Fruit fly (Drosophila melanogaster) whole organism, prepupa: ENCODE data around the gene ORMDL.

Experiments used
- Blimp-1 ChIP-seq: fragments of 200-800 bp; sonication (Bioruptor generic); optimal IDR thresholded peaks from 3 replicates; lab custom pipeline; 2017; ENCODE audit warnings: missing biosample characterization, missing genetic modification characterization, mild to moderate bottlenecking, moderate library complexity, missing genetic modification reagents
- CG10631 ChIP-seq: fragments of 200-800 bp; sonication (Bioruptor generic); optimal IDR thresholded peaks from 2 replicates; lab custom pipeline; 2016; ENCODE audit warnings: missing biosample characterization, missing genetic modification characterization
- CG10669 ChIP-seq: fragments of 200-800 bp; sonication (Bioruptor generic); optimal IDR thresholded peaks from 3 replicates; lab custom pipeline; 2018; ENCODE audit warnings: missing biosample characterization, mild to moderate bottlenecking, missing genetic modification characterization, moderate library complexity
- CG11294 ChIP-seq: fragments of 200-800 bp; sonication (Bioruptor generic); IDR thresholded peaks from 2 replicates; pipeline ENCODE4 v1.3.6; 2022; ENCODE audit warnings: missing biosample characterization, missing genetic modification characterization
- CG11902 ChIP-seq: fragments of 200-800 bp; sonication (Bioruptor generic); optimal IDR thresholded peaks from 3 replicates; lab custom pipeline; 2016; ENCODE audit warnings: missing biosample characterization, missing genetic modification characterization
- CG15336 ChIP-seq: fragments of 200-800 bp; sonication (Bioruptor generic); IDR thresholded peaks from 2 replicates; pipeline ENCODE4 v1.3.6; 2022; ENCODE audit warnings: missing biosample characterization, missing genetic modification characterization
- CG1621 ChIP-seq: fragments of 200-800 bp; sonication (Bioruptor generic); optimal IDR thresholded peaks from 3 replicates; lab custom pipeline; 2018; ENCODE audit warnings: missing biosample characterization, mild to moderate bottlenecking, missing genetic modification characterization
- CG16779 ChIP-seq: fragments of 200-800 bp; sonication (Bioruptor generic); optimal IDR thresholded peaks from 3 replicates; lab custom pipeline; 2017; ENCODE audit warnings: missing biosample characterization, mild to moderate bottlenecking, missing genetic modification characterization
- CG31627 ChIP-seq: fragments of 200-800 bp; sonication (Bioruptor generic); optimal IDR thresholded peaks from 3 replicates; lab custom pipeline; 2016; ENCODE audit warnings: missing biosample characterization, missing genetic modification characterization
- CG34406 ChIP-seq: fragments of 200-800 bp; sonication (Bioruptor generic); optimal IDR thresholded peaks from 3 replicates; lab custom pipeline; 2016; ENCODE audit warnings: missing biosample characterization, missing genetic modification characterization
- CG6163 ChIP-seq: fragments of 200-800 bp; sonication (Bioruptor generic); IDR thresholded peaks from 3 replicates; pipeline ENCODE4 v1.3.6; 2022; ENCODE audit warnings: missing biosample characterization, missing genetic modification characterization
- CG6792 ChIP-seq: fragments of 200-800 bp; sonication (Bioruptor generic); optimal IDR thresholded peaks from 3 replicates; lab custom pipeline; 2016; ENCODE audit warnings: missing biosample characterization, missing genetic modification characterization
- CG6808 ChIP-seq: fragments of 200-800 bp; sonication (Bioruptor generic); optimal IDR thresholded peaks from 3 replicates; lab custom pipeline; 2017; ENCODE audit warnings: missing biosample characterization, missing genetic modification characterization, mild to moderate bottlenecking, moderate library complexity, missing genetic modification reagents
- CG6854 ChIP-seq: fragments of 200-800 bp; sonication (Bioruptor generic); optimal IDR thresholded peaks from 2 replicates; lab custom pipeline; 2017; ENCODE audit warnings: missing biosample characterization, mild to moderate bottlenecking, missing genetic modification characterization
- CG8119 ChIP-seq: fragments of 200-800 bp; sonication (Bioruptor generic); IDR thresholded peaks from 3 replicates; pipeline ENCODE4 v1.3.6; 2022; ENCODE audit warnings: missing biosample characterization, missing genetic modification characterization
- CG8319 ChIP-seq: fragments of 200-800 bp; sonication (Bioruptor generic); optimal IDR thresholded peaks from 3 replicates; lab custom pipeline; 2016; ENCODE audit warnings: missing biosample characterization, missing genetic modification characterization
- CG8632 ChIP-seq: fragments of 200-800 bp; sonication (Bioruptor generic); optimal IDR thresholded peaks from 3 replicates; lab custom pipeline; 2016; ENCODE audit warnings: missing biosample characterization, missing genetic modification characterization
- Eip75B ChIP-seq: fragments of 200-800 bp; sonication (Bioruptor generic); optimal IDR thresholded peaks from 3 replicates; lab custom pipeline; 2016; ENCODE audit warnings: missing biosample characterization, missing genetic modification characterization
- Eip78C ChIP-seq: fragments of 200-800 bp; sonication (Bioruptor generic); peaks from one replicate; lab custom pipeline; 2016; ENCODE audit warnings: missing biosample characterization, missing genetic modification characterization
- Eip93F ChIP-seq: fragments of 200-800 bp; sonication (Bioruptor generic); optimal IDR thresholded peaks from 2 replicates; lab custom pipeline; 2016; ENCODE audit warnings: missing biosample characterization, mild to moderate bottlenecking, missing genetic modification characterization
- Ets96B ChIP-seq: fragments of 200-800 bp; optimal IDR thresholded peaks from 2 replicates; lab custom pipeline; 2019; ENCODE audit warnings: missing biosample characterization, mild to moderate bottlenecking, missing genetic modification characterization, moderate library complexity
- Lpt ChIP-seq: fragments of 200-800 bp; sonication (Bioruptor generic); optimal IDR thresholded peaks from 3 replicates; lab custom pipeline; 2016; ENCODE audit warnings: missing biosample characterization, missing genetic modification characterization
- Met ChIP-seq: fragments of 200-800 bp; sonication (Bioruptor generic); optimal IDR thresholded peaks from 3 replicates; lab custom pipeline; 2016; ENCODE audit warnings: missing biosample characterization, missing genetic modification characterization
- OdsH ChIP-seq: fragments of 200-800 bp; sonication (Bioruptor generic); optimal IDR thresholded peaks from 3 replicates; lab custom pipeline; 2016; ENCODE audit warnings: missing biosample characterization, missing genetic modification characterization
- Sox102F ChIP-seq: fragments of 200-800 bp; sonication (Bioruptor generic); optimal IDR thresholded peaks from 2 replicates; lab custom pipeline; 2016; ENCODE audit warnings: missing biosample characterization, mild to moderate bottlenecking, missing genetic modification characterization
- Sox15 ChIP-seq: fragments of 200-800 bp; sonication (Bioruptor generic); optimal IDR thresholded peaks from 3 replicates; lab custom pipeline; 2016; ENCODE audit warnings: missing biosample characterization, missing genetic modification characterization
- achi ChIP-seq: fragments of 200-800 bp; sonication (Bioruptor generic); optimal IDR thresholded peaks from 3 replicates; lab custom pipeline; 2016; ENCODE audit warnings: missing biosample characterization, missing genetic modification characterization
- acj6 ChIP-seq: fragments of 200-800 bp; sonication (Bioruptor generic); optimal IDR thresholded peaks from 3 replicates; lab custom pipeline; 2016; ENCODE audit warnings: missing biosample characterization, missing genetic modification characterization
- dsx ChIP-seq: fragments of 200-800 bp; optimal IDR thresholded peaks from 3 replicates; lab custom pipeline; 2019; ENCODE audit warnings: missing biosample characterization, mild to moderate bottlenecking, missing genetic modification characterization, moderate library complexity; ENCODE audit not compliant: poor library complexity, severe bottlenecking
- eg ChIP-seq: fragments of 200-800 bp; sonication (Bioruptor generic); IDR thresholded peaks from 3 replicates; pipeline ENCODE4 v1.3.6; 2022; ENCODE audit warnings: missing biosample characterization, missing genetic modification characterization
- esn ChIP-seq: fragments of 200-800 bp; sonication (Bioruptor generic); optimal IDR thresholded peaks from 2 replicates; lab custom pipeline; 2016; ENCODE audit warnings: missing biosample characterization, mild to moderate bottlenecking, missing genetic modification characterization, moderate library complexity
- fd59A ChIP-seq: fragments of 200-800 bp; sonication (Bioruptor generic); optimal IDR thresholded peaks from 2 replicates; lab custom pipeline; 2017; ENCODE audit warnings: missing biosample characterization, mild to moderate bottlenecking, missing genetic modification characterization, missing genetic modification reagents
- fkh ChIP-seq: fragments of 200-800 bp; sonication (Bioruptor generic); optimal IDR thresholded peaks from 3 replicates; lab custom pipeline; 2017; ENCODE audit warnings: missing biosample characterization, mild to moderate bottlenecking, missing genetic modification characterization, moderate library complexity
- net ChIP-seq: fragments of 200-800 bp; sonication (Bioruptor generic); optimal IDR thresholded peaks from 3 replicates; lab custom pipeline; 2016; ENCODE audit warnings: missing biosample characterization, missing genetic modification characterization
- pdm3 ChIP-seq: fragments of 200-800 bp; sonication (Bioruptor generic); optimal IDR thresholded peaks from 3 replicates; lab custom pipeline; 2016; ENCODE audit warnings: missing biosample characterization, missing genetic modification characterization
- ss ChIP-seq, 2 experiments: fragments of 200-800 bp; sonication (Bioruptor generic); optimal IDR thresholded peaks; 2 replicates in 1 of 2; 3 replicates in 1 of 2; lab custom pipeline; 2017 to 2018; ENCODE audit warnings: mild to moderate bottlenecking in 2 of 2, missing biosample characterization in 2 of 2, missing genetic modification characterization in 2 of 2, moderate library complexity in 1 of 2
- svp ChIP-seq: fragments of 200-800 bp; sonication (Bioruptor generic); peaks from one replicate; lab custom pipeline; 2016; ENCODE audit warnings: missing biosample characterization, missing genetic modification characterization
- topi ChIP-seq: fragments of 200-800 bp; sonication (Bioruptor generic); optimal IDR thresholded peaks from 3 replicates; lab custom pipeline; 2016; ENCODE audit warnings: missing biosample characterization, missing genetic modification characterization
- vri ChIP-seq: fragments of 200-800 bp; sonication (Bioruptor generic); optimal IDR thresholded peaks from 3 replicates; lab custom pipeline; 2016; ENCODE audit warnings: missing biosample characterization, mild to moderate bottlenecking, missing genetic modification characterization

The ORMDL gene

DNA sequence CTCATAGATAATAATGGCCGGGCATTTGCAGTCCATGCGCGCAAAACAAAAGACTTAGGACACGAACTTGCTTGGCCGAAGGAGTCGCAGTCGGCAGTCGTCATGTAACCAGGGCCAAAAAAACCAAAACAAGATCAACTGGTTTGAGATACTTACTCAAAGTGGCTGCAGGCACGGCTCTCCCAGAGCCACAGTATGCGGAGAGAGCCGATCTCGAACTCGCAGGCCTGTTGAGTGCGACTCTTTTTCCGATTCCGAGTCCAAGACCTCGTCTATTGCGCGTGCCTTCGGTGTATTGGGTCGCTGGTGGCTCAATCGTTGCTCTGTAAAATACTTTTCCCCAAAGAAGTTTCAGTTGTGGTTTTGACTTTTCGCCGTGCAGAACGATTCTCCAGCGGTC is 9.5 kb downstream of the ORMDL start, which contains the start of gene CG43980:
Gene CG43980 (plus strand): TSS at position 352 of the 400 bp plus-strand sequence.
- TF ChIP-seq CG11902 (GFP tag; lab: Kevin White, UChicago), result no peak
- no peak for TF ChIP-seq CG34406 (GFP tag; lab: Kevin White, UChicago)
- no peak for TF ChIP-seq pdm3 (GFP tag; lab: Kevin White, UChicago)
- TF ChIP-seq CG31627, result no peak
- TF ChIP-seq CG6808, result peak; percentile 28
- TF ChIP-seq CG11294 (GFP tag; lab: Robert Waterston, UW), result no peak
- TF ChIP-seq ss (GFP tag; optimal IDR thresholded peaks at IDR 0.05; lab: Kevin White, UChicago), result peak; percentile 6 to 55
- TF ChIP-seq topi (GFP tag; lab: Kevin White, UChicago), result no peak
- TF ChIP-seq CG16779 (tag; lab: Kevin White, UChicago), result peak; percentile 14
- no peak for TF ChIP-seq svp
- 0 out of 3 replicates have a peak, but pooled peaks have one; percentile 27 for TF ChIP-seq CG6163 (GFP tag; lab: Robert Waterston, UW)
- no peak for TF ChIP-seq fd59A (GFP tag; lab: Kevin White, UChicago)
- no peak for TF ChIP-seq Eip93F (GFP tag; lab: Kevin White, UChicago)
- 0 out of 2 replicates have a peak, but pooled peaks have one; percentile 22 for TF ChIP-seq CG15336 (GFP tag; lab: Robert Waterston, UW)
- peak; percentile 75 for TF ChIP-seq Eip78C
- TF ChIP-seq CG8632 (GFP tag; lab: Kevin White, UChicago), result no peak
- no peak for TF ChIP-seq CG8319 (GFP tag; lab: Kevin White, UChicago)
- peak; percentile 8 for TF ChIP-seq CG6854 (GFP tag; lab: Kevin White, UChicago)
- TF ChIP-seq Lpt (GFP tag; lab: Kevin White, UChicago), result peak; percentile 13
- TF ChIP-seq, all 60 proteins: peak for 8

- no peak for TF ChIP-seq Eip78C
- no peak for TF ChIP-seq Blimp-1 (GFP tag; lab: Kevin White, UChicago)
- TF ChIP-seq OdsH, result no peak
- no peak for TF ChIP-seq CG11294 (GFP tag; lab: Robert Waterston, UW)
- TF ChIP-seq achi (GFP tag; lab: Kevin White, UChicago), result no peak
- TF ChIP-seq Sox102F, result no peak
- no peak for TF ChIP-seq acj6
- TF ChIP-seq CG10669 (GFP tag; lab: Kevin White, UChicago), result no peak
- TF ChIP-seq esn (GFP tag; lab: Kevin White, UChicago), result no peak
- TF ChIP-seq fkh, result no peak
These were observed 10.8 kb downstream of the ORMDL start for dm6 chr3L:21645878-21646277.

DNA sequence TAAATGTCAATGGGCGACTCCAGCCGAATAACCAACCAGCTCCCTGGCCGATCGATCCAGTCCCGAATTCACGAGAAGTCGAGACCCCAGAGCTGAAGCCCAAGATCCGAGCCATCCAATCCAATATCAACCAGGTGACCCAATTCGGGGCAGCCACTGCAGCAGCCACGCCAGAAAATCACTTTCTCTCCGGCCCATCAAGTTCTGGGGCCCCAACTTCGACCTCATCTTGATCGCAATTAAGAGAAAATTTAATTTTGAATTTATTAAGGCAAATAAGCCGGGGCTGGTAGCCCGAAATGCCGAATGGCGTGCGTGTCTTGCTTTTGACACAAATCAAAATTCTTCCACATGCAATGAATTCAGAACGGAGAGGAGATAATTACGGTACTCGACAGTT is 12.7 kb downstream of the ORMDL start:
- TF ChIP-seq OdsH (no peak), CG1621 (tag; lab: Kevin White, UChicago) (no peak), Eip78C (no peak), vri (no peak), Ets96B (no peak), Blimp-1 (GFP tag; lab: Kevin White, UChicago) (peak; percentile 53), ss (GFP tag; optimal IDR thresholded peaks at IDR 0.05; lab: Kevin White, UChicago) (no peak)

dm6 chr3L:21651412-21651811 is 16.3 kb downstream of the ORMDL start:
- no peak for TF ChIP-seq Met
- peak in 1 of 2 experiments; percentile 95 for TF ChIP-seq ss (GFP tag; optimal IDR thresholded peaks at IDR 0.05; lab: Kevin White, UChicago)

dm6 chr3L:21652124-21652523 is 17.0 kb downstream of the ORMDL start:
- TF ChIP-seq CG31627 (no peak), Sox15 (GFP tag; lab: Kevin White, UChicago) (no peak), CG11294 (GFP tag; lab: Robert Waterston, UW) (no peak), CG10631 (GFP tag; lab: Kevin White, UChicago) (no peak), esn (GFP tag; lab: Kevin White, UChicago) (no peak), dsx (GFP tag; lab: Kevin White, UChicago) (no peak), Eip75B (GFP tag; lab: Kevin White, UChicago) (no peak), fd59A (GFP tag; lab: Kevin White, UChicago) (no peak), eg (GFP tag; lab: Robert Waterston, UW) (no peak), Ets96B (no peak), fkh (no peak), CG8632 (GFP tag; lab: Kevin White, UChicago) (no peak), CG6792 (GFP tag; lab: Kevin White, UChicago) (no peak), CG8119 (GFP tag; lab: Robert Waterston, UW) (no peak), OdsH (no peak), net (GFP tag; lab: Kevin White, UChicago) (no peak)
